Comparison of ENCODE assay signal across 4 worm cellular contexts in the genomic region with DNA sequence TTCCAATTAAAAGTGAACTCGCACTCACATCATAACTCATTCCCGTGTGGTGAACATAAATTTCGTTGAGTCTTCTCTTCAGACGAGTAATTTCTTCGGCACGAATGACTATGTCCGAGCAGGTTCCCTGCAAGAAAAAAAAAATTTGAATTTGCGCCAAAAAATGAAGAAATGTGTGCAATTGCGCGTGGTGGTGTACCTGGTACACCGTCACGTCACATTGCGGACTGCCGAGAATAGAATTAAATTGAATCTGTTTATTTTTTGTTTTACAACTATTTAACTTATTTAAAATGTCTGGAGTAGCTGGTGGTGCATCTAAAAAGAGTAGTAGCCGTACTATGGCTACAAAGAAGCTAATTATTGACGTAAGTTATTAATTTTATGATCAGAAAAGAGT.
TF ChIP-seq lines count a peak whose summit lies in the region.

A gene (plus strand): TSS at position 263 of the 400 bp plus-strand sequence.

TF ChIP-seq in whole organism, L2 larva, 48 proteins besides CTCF, POLR2A, EP300 and RAD21 (continues in another document):
- TF ChIP-seq unc-55 (GFP tag; optimal IDR thresholded peaks at IDR 0.05; lab: Kevin White, UChicago), result peak; percentile 91
- TF ChIP-seq lin-13 (GFP tag; optimal IDR thresholded peaks at IDR 0.05; lab: Kevin White, UChicago), result peak; percentile 77
- no peak for TF ChIP-seq ztf-11 (tag; optimal IDR thresholded peaks at IDR 0.05; lab: Kevin White, UChicago)
- TF ChIP-seq lsy-2 (tag; optimal IDR thresholded peaks at IDR 0.05; lab: Kevin White, UChicago), result peak; percentile 79 to 84
- no peak for TF ChIP-seq ztf-4 (tag; optimal IDR thresholded peaks at IDR 0.05; lab: Kevin White, UChicago)
- no peak for TF ChIP-seq dmd-4 (tag; optimal IDR thresholded peaks at IDR 0.05; lab: Kevin White, UChicago)
- TF ChIP-seq mbf-1 (tag; optimal IDR thresholded peaks at IDR 0.05; lab: Kevin White, UChicago), result no peak
- TF ChIP-seq fos-1 (tag; optimal IDR thresholded peaks at IDR 0.05; lab: Kevin White, UChicago), result peak; percentile 52
- TF ChIP-seq egl-27 (tag; optimal IDR thresholded peaks at IDR 0.05; lab: Kevin White, UChicago), result peak; percentile 46
- no peak for TF ChIP-seq nhr-12 (tag; optimal IDR thresholded peaks at IDR 0.05; lab: Kevin White, UChicago)
- TF ChIP-seq gmeb-1 (tag; optimal IDR thresholded peaks at IDR 0.05; lab: Kevin White, UChicago), result peak; percentile 94
- no peak for TF ChIP-seq ceh-16 (tag; optimal IDR thresholded peaks at IDR 0.05; lab: Kevin White, UChicago)
- TF ChIP-seq lin-39 (tag; optimal IDR thresholded peaks at IDR 0.05; lab: Kevin White, UChicago), result no peak
- no peak for TF ChIP-seq ztf-1 (GFP tag; conservative IDR thresholded peaks at IDR 0.05; lab: Robert Waterston, UW)
- peak; percentile 78 for TF ChIP-seq F13H6.1 (tag; optimal IDR thresholded peaks at IDR 0.05; lab: Kevin White, UChicago)
- no peak for TF ChIP-seq peb-1 (tag; optimal IDR thresholded peaks at IDR 0.05; lab: Kevin White, UChicago)
- TF ChIP-seq C34F6.9 (tag; optimal IDR thresholded peaks at IDR 0.05; lab: Kevin White, UChicago), result peak; percentile 84
- TF ChIP-seq nhr-237 (tag; optimal IDR thresholded peaks at IDR 0.05; lab: Kevin White, UChicago), result no peak
- no peak for TF ChIP-seq elt-3 (tag; optimal IDR thresholded peaks at IDR 0.05; lab: Kevin White, UChicago)
- no peak for TF ChIP-seq elt-1 (tag; optimal IDR thresholded peaks at IDR 0.05; lab: Kevin White, UChicago)
- TF ChIP-seq unc-62 (GFP tag; optimal IDR thresholded peaks at IDR 0.05; lab: Kevin White, UChicago), result no peak
- peak; percentile 82 for TF ChIP-seq nhr-129 (tag; optimal IDR thresholded peaks at IDR 0.05; lab: Kevin White, UChicago)
- peak; percentile 45 for TF ChIP-seq snpc-4 (tag; optimal IDR thresholded peaks at IDR 0.05; lab: Kevin White, UChicago)

TF ChIP-seq in whole organism, L4 larva, 104 proteins besides CTCF, POLR2A, EP300 and RAD21 (continues in another document):
- TF ChIP-seq spr-3 (GFP tag; optimal IDR thresholded peaks at IDR 0.05; lab: Kevin White, UChicago) (no peak), snpc-4 (tag; optimal IDR thresholded peaks at IDR 0.05; lab: Kevin White, UChicago) (no peak), F10B5.3 (tag; optimal IDR thresholded peaks at IDR 0.05; lab: Kevin White, UChicago) (peak; percentile 27), spr-1 (tag; optimal IDR thresholded peaks at IDR 0.05; lab: Kevin White, UChicago) (peak; percentile 52), snpc-1.2 (GFP tag; IDR thresholded peaks at IDR 0.05; lab: Robert Waterston, UW) (peak; percentile 29; the same call in 1 of the 2 replicates), Y48G9A.11 (GFP tag; IDR thresholded peaks at IDR 0.05; lab: Robert Waterston, UW) (peak; percentile 53; the same call in 1 of the 2 replicates), F26F4.8 (GFP tag; conservative IDR thresholded peaks at IDR 0.05; lab: Robert Waterston, UW) (no peak), dve-1 (tag; optimal IDR thresholded peaks at IDR 0.05; lab: Kevin White, UChicago; ENCODE audit: insufficient read depth) (peak; percentile 60), lin-38 (GFP tag; IDR thresholded peaks at IDR 0.05; lab: Robert Waterston, UW) (peak; percentile 82), ceh-28 (tag; optimal IDR thresholded peaks at IDR 0.05; lab: Kevin White, UChicago) (no peak), nhr-41 (GFP tag; IDR thresholded peaks at IDR 0.05; lab: Robert Waterston, UW) (no peak), mxl-3 (GFP tag; optimal IDR thresholded peaks at IDR 0.05; lab: Kevin White, UChicago) (no peak), skn-1 (tag; optimal IDR thresholded peaks at IDR 0.05; lab: Kevin White, UChicago) (no peak), nhr-28 (tag; optimal IDR thresholded peaks at IDR 0.05; lab: Kevin White, UChicago) (peak; percentile 20), pha-4 (GFP tag; IDR thresholded peaks at IDR 0.05; lab: Robert Waterston, UW) (peak; percentile 63; the same call in 1 of the 2 replicates), pha-4 (tag; optimal IDR thresholded peaks at IDR 0.05; lab: Kevin White, UChicago) (no peak), ceh-20 (GFP tag; IDR thresholded peaks at IDR 0.05; lab: Robert Waterston, UW) (peak; percentile 68), daf-12 (tag; optimal IDR thresholded peaks at IDR 0.05; lab: Kevin White, UChicago) (no peak), lin-1 (GFP tag; IDR thresholded peaks at IDR 0.05; lab: Robert Waterston, UW) (peak; percentile 49; the same call in 1 of the 2 replicates), tra-1 (GFP tag; IDR thresholded peaks at IDR 0.05; lab: Robert Waterston, UW) (peak; percentile 51; the same call in 1 of the 2 replicates), set-16 (GFP tag; IDR thresholded peaks at IDR 0.05; lab: Robert Waterston, UW) (no peak), hif-1 (tag; optimal IDR thresholded peaks at IDR 0.05; lab: Kevin White, UChicago) (peak in 1 of 2 experiments; percentile 51)

TF ChIP-seq in whole organism, late embryonic, 69 proteins besides CTCF, POLR2A, EP300 and RAD21 (continues in another document):
- TF ChIP-seq lin-11 (tag; optimal IDR thresholded peaks at IDR 0.05; lab: Kevin White, UChicago) (no peak), ahr-1 (tag; optimal IDR thresholded peaks at IDR 0.05; lab: Kevin White, UChicago) (no peak), ama-1 (optimal IDR thresholded peaks at IDR 0.05; lab: Kevin White, UChicago) (no peak), ref-2 (tag; optimal IDR thresholded peaks at IDR 0.05; lab: Kevin White, UChicago) (peak; percentile 51), ceh-18 (tag; optimal IDR thresholded peaks at IDR 0.05; lab: Kevin White, UChicago) (peak; percentile 45), sox-2 (GFP tag; IDR thresholded peaks at IDR 0.05; lab: Robert Waterston, UW) (no peak), ceh-48 (tag; optimal IDR thresholded peaks at IDR 0.05; lab: Kevin White, UChicago) (peak; percentile 7), pha-2 (tag; optimal IDR thresholded peaks at IDR 0.05; lab: Kevin White, UChicago) (peak; percentile 13), ceh-30 (tag; optimal IDR thresholded peaks at IDR 0.05; lab: Kevin White, UChicago) (peak; percentile 34), pat-9 (tag; optimal IDR thresholded peaks at IDR 0.05; lab: Kevin White, UChicago) (peak; percentile 45), nfya-1 (tag; optimal IDR thresholded peaks at IDR 0.05; lab: Kevin White, UChicago) (peak; percentile 76), ceh-34 (tag; optimal IDR thresholded peaks at IDR 0.05; lab: Kevin White, UChicago) (peak; percentile 35), ets-4 (tag; optimal IDR thresholded peaks at IDR 0.05; lab: Kevin White, UChicago) (peak; percentile 13), elt-4 (tag; optimal IDR thresholded peaks at IDR 0.05; lab: Kevin White, UChicago) (no peak), hlh-30 (tag; optimal IDR thresholded peaks at IDR 0.05; lab: Kevin White, UChicago; ENCODE audit: insufficient read depth) (no peak), che-1 (tag; optimal IDR thresholded peaks at IDR 0.05; lab: Kevin White, UChicago) (no peak), pros-1 (tag; optimal IDR thresholded peaks at IDR 0.05; lab: Kevin White, UChicago) (no peak), ceh-9 (tag; optimal IDR thresholded peaks at IDR 0.05; lab: Kevin White, UChicago) (no peak), C08G9.2 (tag; optimal IDR thresholded peaks at IDR 0.05; lab: Kevin White, UChicago) (peak; percentile 38), ceh-45 (GFP tag; IDR thresholded peaks at IDR 0.05; lab: Robert Waterston, UW) (no peak), nhr-232 (tag; optimal IDR thresholded peaks at IDR 0.05; lab: Kevin White, UChicago) (no peak), tbx-2 (tag; optimal IDR thresholded peaks at IDR 0.05; lab: Kevin White, UChicago) (peak; percentile 62), ttx-3 (tag; optimal IDR thresholded peaks at IDR 0.05; lab: Kevin White, UChicago) (no peak), unc-42 (tag; optimal IDR thresholded peaks at IDR 0.05; lab: Kevin White, UChicago) (peak; percentile 83), Y22D7AL.16 (tag; optimal IDR thresholded peaks at IDR 0.05; lab: Kevin White, UChicago) (no peak)

TF ChIP-seq in whole organism, mixed stage, embryonic, 35 proteins besides CTCF, POLR2A, EP300 and RAD21 (continues in another document):
- TF ChIP-seq hlh-1 (tag; optimal IDR thresholded peaks at IDR 0.05; lab: Kevin White, UChicago) (peak; percentile 68), ztf-11 (tag; optimal IDR thresholded peaks at IDR 0.05; lab: Kevin White, UChicago) (no peak), ceh-83 (GFP tag; optimal IDR thresholded peaks at IDR 0.05; lab: Kevin White, UChicago) (no peak), bed-3 (GFP tag; optimal IDR thresholded peaks at IDR 0.05; lab: Kevin White, UChicago) (no peak), lin-13 (tag; optimal IDR thresholded peaks at IDR 0.05; lab: Kevin White, UChicago) (peak; percentile 81), snpc-4 (tag; optimal IDR thresholded peaks at IDR 0.05; lab: Kevin White, UChicago) (no peak), elt-3 (tag; optimal IDR thresholded peaks at IDR 0.05; lab: Kevin White, UChicago) (peak; percentile 6), ham-2 (GFP tag; optimal IDR thresholded peaks at IDR 0.05; lab: Kevin White, UChicago) (no peak), cnd-1 (tag; optimal IDR thresholded peaks at IDR 0.05; lab: Kevin White, UChicago) (peak; percentile 28), unc-62 (GFP tag; optimal IDR thresholded peaks at IDR 0.05; lab: Kevin White, UChicago) (no peak), mls-2 (tag; optimal IDR thresholded peaks at IDR 0.05; lab: Kevin White, UChicago) (peak; percentile 39), nhr-28 (tag; optimal IDR thresholded peaks at IDR 0.05; lab: Kevin White, UChicago) (no peak), lsy-2 (tag; optimal IDR thresholded peaks at IDR 0.05; lab: Kevin White, UChicago) (peak; percentile 81), zip-8 (tag; optimal IDR thresholded peaks at IDR 0.05; lab: Kevin White, UChicago) (no peak), nhr-2 (tag; optimal IDR thresholded peaks at IDR 0.05; lab: Kevin White, UChicago) (peak; percentile 2), tbx-8 (GFP tag; optimal IDR thresholded peaks at IDR 0.05; lab: Kevin White, UChicago) (no peak), drap-1 (GFP tag; optimal IDR thresholded peaks at IDR 0.05; lab: Kevin White, UChicago) (peak; percentile 70), elt-1 (tag; optimal IDR thresholded peaks at IDR 0.05; lab: Kevin White, UChicago; ENCODE audit: borderline replicate concordance, insufficient read depth) (no peak), M03D4.4 (tag; optimal IDR thresholded peaks at IDR 0.05; lab: Kevin White, UChicago) (peak; percentile 66), ces-1 (GFP tag; optimal IDR thresholded peaks at IDR 0.05; lab: Kevin White, UChicago) (peak; percentile 92), nhr-76 (tag; optimal IDR thresholded peaks at IDR 0.05; lab: Kevin White, UChicago) (no peak), sptf-1 (tag; optimal IDR thresholded peaks at IDR 0.05; lab: Kevin White, UChicago) (peak; percentile 72), ceh-43 (GFP tag; optimal IDR thresholded peaks at IDR 0.05; lab: Kevin White, UChicago) (peak; percentile 26), nhr-237 (tag; optimal IDR thresholded peaks at IDR 0.05; lab: Kevin White, UChicago) (peak; percentile 52), ceh-39 (tag; optimal IDR thresholded peaks at IDR 0.05; lab: Kevin White, UChicago) (peak; percentile 28), unc-39 (tag; optimal IDR thresholded peaks at IDR 0.05; lab: Kevin White, UChicago) (no peak), blmp-1 (tag; optimal IDR thresholded peaks at IDR 0.05; lab: Kevin White, UChicago) (no peak), mep-1 (tag; optimal IDR thresholded peaks at IDR 0.05; lab: Kevin White, UChicago) (peak; percentile 89)
